Worm (Caenorhabditis elegans) whole organism, midembryonic: ENCODE measurements around the gene T24E12.12.

ENCODE experiments used
- T22C8.4 ChIP-seq: fragments of 200-800 bp; sonication (Bioruptor generic); IDR thresholded peaks from 2 replicates; pipeline ENCODE4 v1.3.6; 2022; ENCODE audit warnings: missing genetic modification characterization, missing compliant biosample characterization
- cog-1 ChIP-seq: sonication (generic microtip); optimal IDR thresholded peaks from 2 replicates; lab custom pipeline; 2016; ENCODE audit warnings: missing genetic modification characterization, missing compliant biosample characterization
- flt-1 ChIP-seq: fragments of 200-800 bp; sonication (Bioruptor generic); IDR thresholded peaks from 2 replicates; pipeline ENCODE4 v1.3.6; 2022; ENCODE audit warnings: missing genetic modification characterization, missing compliant biosample characterization
- klf-2 ChIP-seq: fragments of 200-800 bp; sonication (Bioruptor generic); conservative IDR thresholded peaks from 2 replicates; pipeline ENCODE4 v1.3.6; 2022; ENCODE audit warnings: missing genetic modification reagents, missing genetic modification characterization, missing compliant biosample characterization
- med-1 ChIP-seq: sonication (generic microtip); optimal IDR thresholded peaks from 2 replicates; lab custom pipeline; 2017; ENCODE audit warnings: missing genetic modification characterization, mild to moderate bottlenecking, missing compliant biosample characterization, antibody characterized with exemption, missing genetic modification reagents; ENCODE audit not compliant: insufficient read depth
- ref-1 ChIP-seq: fragments of 200-800 bp; sonication (Bioruptor generic); conservative IDR thresholded peaks from 2 replicates; pipeline ENCODE4 v1.3.6; 2022; ENCODE audit warnings: missing genetic modification reagents, missing genetic modification characterization, missing compliant biosample characterization
- tab-1 ChIP-seq: fragments of 200-800 bp; sonication (Bioruptor generic); IDR thresholded peaks from 2 replicates; pipeline ENCODE4 v1.3.6; 2022; ENCODE audit warnings: missing genetic modification characterization, missing compliant biosample characterization
- ztf-23 ChIP-seq: fragments of 200-800 bp; sonication (Bioruptor generic); IDR thresholded peaks from 2 replicates; pipeline ENCODE4 v1.3.6; 2022; ENCODE audit warnings: missing genetic modification reagents, missing genetic modification characterization, missing compliant biosample characterization
- ztf-29 ChIP-seq: fragments of 200-800 bp; sonication (Bioruptor generic); IDR thresholded peaks from 2 replicates; pipeline ENCODE4 v1.3.6; 2022; ENCODE audit warnings: missing genetic modification reagents, missing genetic modification characterization, missing compliant biosample characterization

Gene T24E12.12

ce11 chrII:3808643-3809042 is 49.6 kb downstream of the T24E12.12 start:
- TF ChIP-seq flt-1 (GFP tag; lab: Robert Waterston, UW) (no peak), ztf-23 (GFP tag; lab: Robert Waterston, UW) (no peak), ztf-29 (GFP tag; lab: Robert Waterston, UW) (no peak), klf-2 (GFP tag; lab: Robert Waterston, UW) (no peak), cog-1 (no peak), med-1 (no peak), ref-1 (no peak), tab-1 (GFP tag; lab: Robert Waterston, UW) (no peak), T22C8.4 (GFP tag; lab: Robert Waterston, UW) (no peak)
